Fruit fly (Drosophila melanogaster) whole organism, embryonic: Measurements from ENCODE around the gene Rnp4F.

Source experiments
- Aef1 ChIP-seq: fragments of 200-800 bp; sonication (Bioruptor generic); IDR thresholded peaks from 3 replicates; pipeline ENCODE4 v1.3.6; 2022; ENCODE audit warnings: missing biosample characterization, missing genetic modification characterization
- CG10959 ChIP-seq: fragments of 200-800 bp; sonication (Bioruptor generic); IDR thresholded peaks from 2 replicates; pipeline ENCODE4 v1.3.6; 2022; ENCODE audit warnings: missing biosample characterization, missing genetic modification characterization
- CG11398 ChIP-seq: fragments of 200-800 bp; sonication (Bioruptor generic); optimal IDR thresholded peaks from 2 replicates; lab custom pipeline; 2016; ENCODE audit warnings: missing biosample characterization, missing genetic modification characterization
- CG11695 ChIP-seq: fragments of 200-800 bp; sonication (Bioruptor generic); IDR thresholded peaks from 3 replicates; pipeline ENCODE4 v1.3.6; 2022; ENCODE audit warnings: missing biosample characterization, missing genetic modification characterization
- CG12104 ChIP-seq: fragments of 200-800 bp; sonication (Bioruptor generic); optimal IDR thresholded peaks from 3 replicates; lab custom pipeline; 2016; ENCODE audit warnings: missing biosample characterization, missing genetic modification characterization
- CG12391 ChIP-seq: fragments of 200-800 bp; sonication (Bioruptor generic); optimal IDR thresholded peaks from 3 replicates; lab custom pipeline; 2018; ENCODE audit warnings: missing biosample characterization, mild to moderate bottlenecking, missing genetic modification characterization, moderate library complexity
- CG13123 ChIP-seq: fragments of 200-800 bp; sonication (Bioruptor generic); optimal IDR thresholded peaks from 2 replicates; lab custom pipeline; 2016; ENCODE audit warnings: missing biosample characterization, missing genetic modification characterization
- CG15073 ChIP-seq: fragments of 200-800 bp; sonication (Bioruptor generic); optimal IDR thresholded peaks from 2 replicates; lab custom pipeline; 2016; ENCODE audit warnings: missing biosample characterization, missing genetic modification characterization
- CG15269 ChIP-seq: fragments of 200-800 bp; sonication (Bioruptor generic); optimal IDR thresholded peaks from 2 replicates; lab custom pipeline; 2018; ENCODE audit warnings: missing biosample characterization, mild to moderate bottlenecking, missing genetic modification characterization, moderate library complexity
- CG1602 ChIP-seq: fragments of 200-800 bp; sonication (Bioruptor generic); optimal IDR thresholded peaks from 3 replicates; lab custom pipeline; 2016; ENCODE audit warnings: missing biosample characterization, missing genetic modification characterization
- CG17328 ChIP-seq: fragments of 200-800 bp; sonication (Bioruptor generic); IDR thresholded peaks from 2 replicates; pipeline ENCODE4 v1.3.6; 2022; ENCODE audit warnings: missing biosample characterization, missing genetic modification characterization
- CG17912 ChIP-seq: fragments of 200-800 bp; sonication (Bioruptor generic); optimal IDR thresholded peaks from 2 replicates; lab custom pipeline; 2018; ENCODE audit warnings: missing biosample characterization, mild to moderate bottlenecking, missing genetic modification characterization
- CG2199 ChIP-seq: fragments of 200-800 bp; sonication (Bioruptor generic); IDR thresholded peaks from 3 replicates; pipeline ENCODE4 v1.3.6; 2022; ENCODE audit warnings: missing biosample characterization, missing genetic modification characterization
- CG2678 ChIP-seq: fragments of 200-800 bp; sonication (Bioruptor generic); optimal IDR thresholded peaks from 3 replicates; lab custom pipeline; 2019; ENCODE audit warnings: missing biosample characterization, mild to moderate bottlenecking, missing genetic modification characterization, moderate library complexity
- CG31224 ChIP-seq: fragments of 200-800 bp; sonication (Bioruptor generic); IDR thresholded peaks from 2 replicates; pipeline ENCODE4 v1.3.6; 2022; ENCODE audit warnings: missing biosample characterization, missing genetic modification characterization
- CG3726 ChIP-seq: fragments of 200-800 bp; sonication (Bioruptor generic); IDR thresholded peaks from 3 replicates; pipeline ENCODE4, ENCODE4 v1.3.6; 2022; ENCODE audit warnings: missing biosample characterization, missing genetic modification characterization
- CG4854 ChIP-seq: fragments of 200-800 bp; sonication (Bioruptor generic); optimal IDR thresholded peaks from 2 replicates; lab custom pipeline; 2016; ENCODE audit warnings: missing biosample characterization, missing genetic modification characterization, inconsistent platforms
- CG6689 ChIP-seq: fragments of 200-800 bp; sonication (Bioruptor generic); IDR thresholded peaks from 2 replicates; pipeline ENCODE4 v1.3.6; 2022; ENCODE audit warnings: missing biosample characterization, missing genetic modification characterization
- CG7839 ChIP-seq: fragments of 200-800 bp; sonication (Bioruptor generic); optimal IDR thresholded peaks from 3 replicates; lab custom pipeline; 2018; ENCODE audit warnings: missing biosample characterization, mild to moderate bottlenecking, missing genetic modification characterization, moderate library complexity
- CG9817 ChIP-seq: fragments of 200-800 bp; sonication (Bioruptor generic); optimal IDR thresholded peaks from 2 replicates; lab custom pipeline; 2018; ENCODE audit warnings: missing biosample characterization, mild to moderate bottlenecking, missing genetic modification characterization, moderate library complexity
- CrebB ChIP-seq: fragments of 200-800 bp; sonication (Bioruptor generic); optimal IDR thresholded peaks from 3 replicates; lab custom pipeline; 2018; ENCODE audit warnings: missing biosample characterization, mild to moderate bottlenecking, missing genetic modification characterization
- Dek ChIP-seq: fragments of 200-800 bp; sonication (Bioruptor generic); optimal IDR thresholded peaks from 3 replicates; lab custom pipeline; 2019; ENCODE audit warnings: missing biosample characterization, mild to moderate bottlenecking, missing genetic modification characterization, moderate library complexity
- Dll ChIP-seq: fragments of 200-800 bp; sonication (Bioruptor generic); IDR thresholded peaks from 4 replicates; pipeline ENCODE4 v1.3.6; 2022; ENCODE audit warnings: missing biosample characterization, missing genetic modification characterization; ENCODE audit not compliant: partially characterized antibody
- Fer2 ChIP-seq: fragments of 200-800 bp; sonication (Bioruptor generic); optimal IDR thresholded peaks from 2 replicates; lab custom pipeline; 2018; ENCODE audit warnings: missing biosample characterization, mild to moderate bottlenecking, missing genetic modification characterization, moderate library complexity
- HLH4C ChIP-seq: fragments of 200-800 bp; sonication (Bioruptor generic); IDR thresholded peaks from 3 replicates; pipeline ENCODE4 v1.3.6; 2022; ENCODE audit warnings: missing biosample characterization, missing genetic modification characterization; ENCODE audit not compliant: partially characterized antibody
- Hr78 ChIP-seq, 2 experiments: fragments of 200-800 bp in 1 of 2; fragments of >200 bp in 1 of 2; sonication (Bioruptor generic) in 1 of 2; optimal IDR thresholded peaks; 2 replicates each; lab custom pipeline; 2017 to 2019; ENCODE audit warnings: missing biosample characterization in 2 of 2, missing genetic modification characterization in 2 of 2, mild to moderate bottlenecking in 1 of 2, moderate library complexity in 1 of 2
- Jarid2 ChIP-seq: fragments of 200-800 bp; sonication (Bioruptor generic); optimal IDR thresholded peaks from 3 replicates; lab custom pipeline; 2017; ENCODE audit warnings: mild to moderate bottlenecking, missing biosample characterization, missing genetic modification reagents, missing genetic modification characterization
- Lhr ChIP-seq: fragments of 200-800 bp; sonication (Bioruptor generic); optimal IDR thresholded peaks from 3 replicates; lab custom pipeline; 2017; ENCODE audit warnings: mild to moderate bottlenecking, missing biosample characterization, missing genetic modification reagents, missing genetic modification characterization
- Mad ChIP-seq: fragments of 200-800 bp; sonication (Bioruptor generic); optimal IDR thresholded peaks from 2 replicates; lab custom pipeline; 2016; ENCODE audit warnings: missing biosample characterization, missing genetic modification characterization
- NC2β ChIP-seq: fragments of 200-800 bp; sonication (Bioruptor generic); optimal IDR thresholded peaks from 2 replicates; lab custom pipeline; 2016; ENCODE audit warnings: missing biosample characterization, missing genetic modification characterization
- amos ChIP-seq: fragments of 200-800 bp; sonication (Bioruptor generic); IDR thresholded peaks from 2 replicates; pipeline ENCODE4 v1.3.6; 2022; ENCODE audit warnings: missing biosample characterization, missing genetic modification characterization; ENCODE audit not compliant: partially characterized antibody
- ato ChIP-seq: fragments of 200-800 bp; sonication (Bioruptor generic); IDR thresholded peaks from 2 replicates; pipeline ENCODE4 v1.3.6; 2022; ENCODE audit warnings: missing biosample characterization, missing genetic modification characterization; ENCODE audit not compliant: partially characterized antibody
- bowl ChIP-seq: fragments of 200-800 bp; sonication (Bioruptor generic); IDR thresholded peaks from 2 replicates; pipeline ENCODE4 v1.3.6; 2022; ENCODE audit warnings: missing biosample characterization, missing genetic modification characterization
- danr ChIP-seq: fragments of 200-800 bp; sonication (Bioruptor generic); IDR thresholded peaks from 2 replicates; pipeline ENCODE4 v1.3.6; 2022; ENCODE audit warnings: missing biosample characterization, missing genetic modification characterization
- dpn ChIP-seq, 2 experiments: fragments of 200-800 bp; sonication (Bioruptor generic); optimal IDR thresholded peaks; 3 replicates each; lab custom pipeline; 2016; ENCODE audit warnings: missing biosample characterization in 2 of 2, missing genetic modification characterization in 2 of 2
- ems ChIP-seq: fragments of 200-800 bp; sonication (Bioruptor generic); optimal IDR thresholded peaks from 3 replicates; lab custom pipeline; 2016; ENCODE audit warnings: missing biosample characterization, missing genetic modification characterization
- en ChIP-seq: fragments of 200-800 bp; sonication (Bioruptor generic); optimal IDR thresholded peaks from 2 replicates; lab custom pipeline; 2016; ENCODE audit warnings: missing biosample characterization, missing genetic modification characterization
- fu2 ChIP-seq: fragments of 200-800 bp; sonication (Bioruptor generic); optimal IDR thresholded peaks from 2 replicates; lab custom pipeline; 2016; ENCODE audit warnings: missing biosample characterization, missing genetic modification characterization
- ind ChIP-seq: fragments of 200-800 bp; sonication (Bioruptor generic); optimal IDR thresholded peaks from 3 replicates; lab custom pipeline; 2016; ENCODE audit warnings: missing biosample characterization, missing genetic modification characterization
- insv ChIP-seq, 2 experiments: fragments of 200-800 bp; sonication (Bioruptor generic); optimal IDR thresholded peaks; 3 replicates each; lab custom pipeline; 2016 to 2018; ENCODE audit warnings: missing biosample characterization in 2 of 2, missing genetic modification characterization in 2 of 2
- kah ChIP-seq: fragments of 200-800 bp; sonication (Bioruptor generic); optimal IDR thresholded peaks from 2 replicates; lab custom pipeline; 2018; ENCODE audit warnings: missing biosample characterization, mild to moderate bottlenecking, missing genetic modification characterization
- lola ChIP-seq, 3 experiments: fragments of >200 bp in 2 of 3; fragments of 200-800 bp in 1 of 3; sonication (Bioruptor generic) in 1 of 3; optimal IDR thresholded peaks; 2 replicates each; lab custom pipeline; 2017 to 2019; ENCODE audit warnings: missing biosample characterization in 3 of 3, missing genetic modification characterization in 3 of 3, mild to moderate bottlenecking in 1 of 3, moderate library complexity in 1 of 3
- psq ChIP-seq: fragments of 200-800 bp; sonication (Bioruptor generic); optimal IDR thresholded peaks from 2 replicates; lab custom pipeline; 2017; ENCODE audit warnings: missing biosample characterization, missing genetic modification characterization
- pzg ChIP-seq: fragments of 200-800 bp; sonication (Bioruptor generic); optimal IDR thresholded peaks from 3 replicates; lab custom pipeline; 2018; ENCODE audit warnings: missing biosample characterization, mild to moderate bottlenecking, missing genetic modification characterization, moderate library complexity
- row ChIP-seq: fragments of 200-800 bp; sonication (Bioruptor generic); IDR thresholded peaks from 3 replicates; pipeline ENCODE4 v1.3.6; 2022; ENCODE audit warnings: missing biosample characterization, missing genetic modification characterization
- sens-2 ChIP-seq: fragments of 200-800 bp; sonication (Bioruptor generic); IDR thresholded peaks from 2 replicates; pipeline ENCODE4 v1.3.6; 2022; ENCODE audit warnings: missing biosample characterization, missing genetic modification characterization
- sima ChIP-seq: fragments of 200-800 bp; sonication (Bioruptor generic); optimal IDR thresholded peaks from 2 replicates; lab custom pipeline; 2016; ENCODE audit warnings: missing biosample characterization, missing genetic modification characterization
- slbo ChIP-seq: fragments of 200-800 bp; sonication (Bioruptor generic); IDR thresholded peaks from 2 replicates; pipeline ENCODE4 v1.3.6; 2022; ENCODE audit warnings: missing biosample characterization, missing genetic modification characterization
- vvl ChIP-seq: fragments of 200-800 bp; sonication (Bioruptor generic); IDR thresholded peaks from 2 replicates; pipeline ENCODE4 v1.3.6; 2022; ENCODE audit warnings: missing biosample characterization, missing genetic modification characterization
- wdn ChIP-seq: fragments of 200-800 bp; sonication (Bioruptor generic); IDR thresholded peaks from 2 replicates; pipeline ENCODE4 v1.3.6; 2022; ENCODE audit warnings: missing biosample characterization, missing genetic modification characterization

The Rnp4F gene

DNA sequence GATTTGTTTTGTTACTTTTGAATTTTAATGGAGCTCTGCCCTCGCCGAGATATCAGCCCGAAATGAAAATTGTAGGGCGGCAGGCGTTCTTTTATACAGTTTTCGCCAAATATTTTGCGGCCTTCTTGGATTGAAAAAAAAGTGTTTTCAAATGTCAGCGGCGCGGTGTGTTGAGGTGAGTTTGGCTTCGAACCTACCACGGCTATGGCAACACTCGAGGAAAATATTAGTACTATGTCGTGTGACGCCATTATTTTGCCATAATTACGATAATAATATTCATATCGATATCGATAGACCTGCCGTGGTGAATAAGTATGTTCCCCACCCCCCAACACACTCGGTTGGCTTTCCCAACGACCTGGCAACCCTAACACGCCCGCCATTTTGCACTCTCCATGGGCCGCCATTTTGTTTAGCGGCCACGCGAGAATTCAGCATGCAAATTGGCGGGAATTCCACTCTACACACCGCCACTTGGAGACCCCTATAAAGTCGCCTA, 10.6 kb downstream of the Rnp4F start, which contains the start of the genes TrxT and dhd (continued):
- TF ChIP-seq CG12391 (tag; lab: Kevin White, UChicago) (no peak), en (GFP tag; lab: Kevin White, UChicago) (no peak), CG13123 (GFP tag; lab: Kevin White, UChicago) (no peak), ind (GFP tag; lab: Kevin White, UChicago) (peak; percentile 9), slbo (GFP tag; lab: Robert Waterston, UW) (no peak), amos (GFP tag; lab: Robert Waterston, UW) (peak; percentile 54; the same call in 1 of the 2 replicates), Mad (GFP tag; lab: Kevin White, UChicago) (no peak), Lhr (GFP tag; lab: Kevin White, UChicago) (peak; percentile 50), CG12104 (GFP tag; lab: Kevin White, UChicago) (no peak), CG4854 (GFP tag; lab: Kevin White, UChicago) (no peak), wdn (no peak), CG17912 (GFP tag; lab: Kevin White, UChicago) (no peak), vvl (GFP tag; lab: Robert Waterston, UW) (peak; percentile 87), pzg (GFP tag; lab: Kevin White, UChicago) (peak; percentile 69), HLH4C (GFP tag; lab: Robert Waterston, UW) (peak; percentile 63; the same call in 2 of the 3 replicates), CG1602 (no peak), dpn (GFP tag; optimal IDR thresholded peaks at IDR 0.05; lab: Kevin White, UChicago) (no peak), Fer2 (tag; lab: Kevin White, UChicago) (no peak), kah (no peak), CG2678 (tag; lab: Kevin White, UChicago) (no peak), Aef1 (peak; percentile 12; the same call in 1 of the 3 replicates), Dek (tag; lab: Kevin White, UChicago) (no peak), CG15073 (peak; percentile 23), insv (GFP tag; optimal IDR thresholded peaks at IDR 0.05; lab: Kevin White, UChicago) (no peak), bowl (GFP tag; lab: Robert Waterston, UW) (no peak), row (GFP tag; lab: Robert Waterston, UW) (peak; percentile 29; the same call in 1 of the 3 replicates), CrebB (peak; percentile 7), Dll (GFP tag; lab: Robert Waterston, UW) (peak; percentile 62; the same call in 2 of the 4 replicates), CG2199 (GFP tag; lab: Robert Waterston, UW) (no peak), sima (no peak), CG6689 (GFP tag; lab: Robert Waterston, UW) (0 out of 2 replicates have a peak, but pooled peaks have one; percentile 44), NC2β (GFP tag; lab: Kevin White, UChicago) (peak; percentile 19), CG31224 (GFP tag; lab: Robert Waterston, UW) (no peak), ems (GFP tag; lab: Kevin White, UChicago) (no peak), CG17328 (GFP tag; lab: Robert Waterston, UW) (peak; percentile 64), danr (GFP tag; lab: Robert Waterston, UW) (no peak), lola (GFP tag; optimal IDR thresholded peaks at IDR 0.05; lab: Kevin White, UChicago) (no peak), CG10959 (GFP tag; lab: Robert Waterston, UW) (no peak), psq (GFP tag; lab: Kevin White, UChicago) (no peak), CG11398 (GFP tag; lab: Kevin White, UChicago) (no peak), CG7839 (tag; lab: Kevin White, UChicago) (no peak), Hr78 (GFP tag; optimal IDR thresholded peaks at IDR 0.05; lab: Kevin White, UChicago) (no peak), CG3726 (GFP tag; lab: Robert Waterston, UW) (0 out of 3 replicates have a peak, but pooled peaks have one; percentile 32), fu2 (GFP tag; lab: Kevin White, UChicago) (no peak), CG15269 (tag; lab: Kevin White, UChicago) (no peak), CG9817 (tag; lab: Kevin White, UChicago) (no peak), CG11695 (GFP tag; lab: Robert Waterston, UW) (no peak), ato (peak; percentile 47; the same call in 1 of the 2 replicates), sens-2 (GFP tag; lab: Robert Waterston, UW) (no peak), Jarid2 (no peak)
